Worm (Caenorhabditis elegans) whole organism, L2 larva: ENCODE data around the gene H10E21.1.
A peak's percentile ranks its signal among the peaks of the same experiment; 100 is the strongest.

Source experiments
- Y55F3AM.14 ChIP-seq: fragments of 200-800 bp; sonication (Bioruptor generic); optimal IDR thresholded peaks from 2 replicates; lab custom pipeline; 2018; ENCODE audit warnings: mild to moderate bottlenecking, missing genetic modification characterization, missing compliant biosample characterization
- ZK546.5 ChIP-seq: sonication (generic microtip); optimal IDR thresholded peaks from 2 replicates; lab custom pipeline; 2017; ENCODE audit warnings: missing biosample characterization, missing genetic modification characterization
- blmp-1 ChIP-seq: sonication (generic microtip); optimal IDR thresholded peaks from 2 replicates; lab custom pipeline; 2017; ENCODE audit warnings: missing genetic modification characterization, mild to moderate bottlenecking, missing compliant biosample characterization, antibody characterized with exemption, moderate library complexity; ENCODE audit not compliant: insufficient read depth
- lin-13 ChIP-seq: fragments of 150-350 bp; optimal IDR thresholded peaks from 2 replicates; lab custom pipeline; 2014; ENCODE audit warnings: missing biosample characterization, missing genetic modification reagents, missing genetic modification characterization
- lsy-2 ChIP-seq, 2 experiments: fragments of 150-350 bp in 1 of 2; sonication (generic microtip) in 1 of 2; optimal IDR thresholded peaks; 2 replicates each; lab custom pipeline; 2014 to 2017; ENCODE audit warnings: missing biosample characterization in 2 of 2, missing genetic modification characterization in 2 of 2
- nhr-11 ChIP-seq: fragments of 150-350 bp; optimal IDR thresholded peaks from 2 replicates; lab custom pipeline; 2014; ENCODE audit warnings: missing biosample characterization, missing genetic modification characterization
- nhr-23 ChIP-seq: fragments of 150-350 bp; optimal IDR thresholded peaks from 2 replicates; lab custom pipeline; 2014; ENCODE audit warnings: missing biosample characterization, missing genetic modification reagents, missing genetic modification characterization
- nhr-25 ChIP-seq: fragments of 150-350 bp; sonication (generic microtip); optimal IDR thresholded peaks from 3 replicates; lab custom pipeline; 2014; ENCODE audit warnings: missing biosample characterization, missing genetic modification characterization
- unc-39 ChIP-seq: fragments of 150-350 bp; optimal IDR thresholded peaks from 2 replicates; lab custom pipeline; 2014; ENCODE audit warnings: missing biosample characterization, missing genetic modification characterization
- unc-62 ChIP-seq: fragments of 150-350 bp; optimal IDR thresholded peaks from 2 replicates; lab custom pipeline; 2014; ENCODE audit warnings: missing biosample characterization, missing genetic modification reagents, missing genetic modification characterization
- zag-1 ChIP-seq: fragments of 150-350 bp; optimal IDR thresholded peaks from 2 replicates; lab custom pipeline; 2014; ENCODE audit warnings: missing biosample characterization, missing genetic modification characterization
- ztf-1 ChIP-seq: fragments of 200-800 bp; sonication (Bioruptor generic); conservative IDR thresholded peaks from 2 replicates; pipeline ENCODE4 v1.3.6; 2022; ENCODE audit warnings: missing genetic modification characterization, missing compliant biosample characterization
- ztf-4 ChIP-seq: fragments of 150-350 bp; optimal IDR thresholded peaks from 2 replicates; lab custom pipeline; 2014; ENCODE audit warnings: missing biosample characterization, missing genetic modification characterization

DNA sequence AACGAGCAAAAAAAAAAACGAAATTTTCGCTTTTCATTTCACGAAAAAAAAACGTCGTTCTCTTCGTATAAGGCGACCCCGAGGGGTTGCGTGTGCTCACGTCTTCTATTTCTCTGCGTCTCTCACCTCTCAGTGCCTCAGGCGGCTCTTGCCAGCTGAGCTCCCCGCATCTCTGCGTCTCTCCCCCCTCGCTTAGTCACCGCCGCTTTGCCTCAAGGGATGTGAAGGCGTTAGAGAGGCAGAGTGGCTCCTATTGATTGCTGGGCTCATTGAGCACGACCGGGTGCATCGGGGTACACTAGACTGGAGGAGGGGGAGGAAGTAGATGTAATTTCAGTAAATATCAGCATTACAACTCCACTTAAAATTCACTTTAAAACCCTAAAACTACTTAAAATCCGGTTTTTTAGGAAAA lies 10.0 kb downstream of the H10E21.1 start:
- TF ChIP-seq unc-39 (tag; lab: Kevin White, UChicago) (no peak), ZK546.5 (no peak), nhr-25 (tag; lab: Kevin White, UChicago) (no peak), unc-62 (GFP tag; lab: Kevin White, UChicago) (no peak), ztf-1 (GFP tag; lab: Robert Waterston, UW) (no peak), zag-1 (tag; lab: Kevin White, UChicago) (peak; percentile 74), nhr-11 (tag; lab: Kevin White, UChicago) (no peak), ztf-4 (peak; percentile 47), lin-13 (peak; percentile 62), blmp-1 (no peak), lsy-2 (tag; optimal IDR thresholded peaks at IDR 0.05; lab: Kevin White, UChicago) (peak; percentile 44 to 70), Y55F3AM.14 (GFP tag; lab: Kevin White, UChicago) (peak; percentile 11), nhr-23 (tag; lab: Kevin White, UChicago) (no peak)
